Worm (Caenorhabditis elegans): Measurements from ENCODE around the gene C23G10.1.

DNA sequence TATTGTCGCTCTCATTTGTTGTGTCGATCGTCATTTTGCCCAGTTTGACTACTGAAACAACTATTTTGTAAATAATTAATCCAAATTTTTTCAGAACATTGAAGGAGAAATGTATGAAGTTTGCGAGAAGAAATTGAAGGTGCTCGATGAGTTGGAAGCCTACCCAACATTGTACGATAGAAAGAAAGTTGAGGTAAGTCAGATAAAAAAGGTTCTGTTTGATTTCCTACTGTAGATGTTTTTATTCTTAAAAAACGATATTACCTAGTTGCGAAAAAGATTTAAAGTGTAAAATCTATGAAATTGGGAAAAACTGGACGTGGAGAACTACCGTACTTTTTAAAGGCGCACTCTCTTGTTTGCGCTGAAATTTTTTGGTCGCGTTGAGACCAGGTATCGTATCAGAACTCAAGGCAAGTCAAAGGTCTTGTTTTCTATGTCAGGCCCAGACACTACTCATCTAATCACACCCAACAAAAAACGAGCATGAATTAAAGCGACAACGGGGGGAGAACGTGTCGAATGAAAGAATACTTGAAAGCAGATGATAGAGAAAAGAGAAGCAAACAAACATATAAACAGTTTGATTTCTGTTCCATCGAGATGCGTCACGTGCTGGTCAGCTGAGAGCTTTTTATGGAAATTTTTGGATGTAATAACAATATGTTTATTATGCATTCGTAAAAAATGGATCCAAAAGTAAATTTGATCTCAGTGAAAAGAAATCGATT, 40.4 kb upstream of the C23G10.1 start, which contains the start of gene efk-1:
- no peak for TF ChIP-seq nhr-28 (tag; optimal IDR thresholded peaks at IDR 0.05)
- TF ChIP-seq lsy-2 (tag; optimal IDR thresholded peaks at IDR 0.05): no peak
- TF ChIP-seq blmp-1 (tag; optimal IDR thresholded peaks at IDR 0.05): no peak
- TF ChIP-seq mls-2 (tag; optimal IDR thresholded peaks at IDR 0.05): no peak

Measured in whole organism, mixed stage, embryonic.